Fruit fly (Drosophila melanogaster) S2 (cell line): ENCODE results near the gene Atg1.
A peak's percentile ranks its signal among the peaks of the same experiment; 100 is the strongest.

Experiments
- CG8478 ChIP-seq: fragments of >200 bp; optimal IDR thresholded peaks from 2 replicates; lab custom pipeline; 2018
- CTCF ChIP-seq, 2 experiments: fragments of >200 bp; optimal IDR thresholded peaks; 2 replicates each; lab custom pipeline; 2018

DNA sequence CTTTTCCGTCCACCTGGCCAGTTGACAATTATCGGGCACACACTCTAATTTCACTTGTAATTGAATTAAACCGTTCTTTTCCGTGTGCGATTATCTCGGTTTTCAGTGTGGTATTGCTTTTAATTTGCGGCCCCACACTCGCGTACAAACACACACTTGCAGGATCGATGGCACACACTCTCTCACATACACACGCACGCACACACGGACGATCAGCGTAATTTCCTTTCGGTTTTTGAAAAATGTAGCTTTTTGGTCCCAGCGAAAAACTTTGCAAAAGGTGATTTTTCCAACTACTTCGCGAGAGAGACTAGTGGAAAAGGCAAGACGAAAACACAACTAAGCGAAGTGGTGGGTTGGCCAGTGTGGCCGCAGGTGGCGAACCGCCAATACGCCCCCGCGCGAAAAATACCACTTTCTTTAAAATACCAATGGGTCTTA, at the start of gene Atg1:
- TF ChIP-seq CG8478 (lab: Kevin White, UChicago) (no peak), CTCF (optimal IDR thresholded peaks at IDR 0.05; lab: Kevin White, UChicago) (peak; percentile 6 to 15)
